Worm (Caenorhabditis elegans) whole organism, midembryonic: ENCODE data around the gene C50B6.1.
"Not testable (repeated sequence)": the region's sequence is repeated elsewhere in the genome, so short reads cannot be mapped to it uniquely, and the experiment has no call there.

ENCODE experiments used
- T22C8.4 ChIP-seq: fragments of 200-800 bp; sonication (Bioruptor generic); IDR thresholded peaks from 2 replicates; pipeline ENCODE4 v1.3.6; 2022; ENCODE audit warnings: missing genetic modification characterization, missing compliant biosample characterization
- flt-1 ChIP-seq: fragments of 200-800 bp; sonication (Bioruptor generic); IDR thresholded peaks from 2 replicates; pipeline ENCODE4 v1.3.6; 2022; ENCODE audit warnings: missing genetic modification characterization, missing compliant biosample characterization
- med-1 ChIP-seq: sonication (generic microtip); optimal IDR thresholded peaks from 2 replicates; lab custom pipeline; 2017; ENCODE audit warnings: missing genetic modification characterization, mild to moderate bottlenecking, missing compliant biosample characterization, antibody characterized with exemption, missing genetic modification reagents; ENCODE audit not compliant: insufficient read depth
- tab-1 ChIP-seq: fragments of 200-800 bp; sonication (Bioruptor generic); IDR thresholded peaks from 2 replicates; pipeline ENCODE4 v1.3.6; 2022; ENCODE audit warnings: missing genetic modification characterization, missing compliant biosample characterization
- ztf-29 ChIP-seq: fragments of 200-800 bp; sonication (Bioruptor generic); IDR thresholded peaks from 2 replicates; pipeline ENCODE4 v1.3.6; 2022; ENCODE audit warnings: missing genetic modification reagents, missing genetic modification characterization, missing compliant biosample characterization

ce11 chrV:13317247-13317646 lies 8.5 kb downstream of the C50B6.1 start:
- TF ChIP-seq tab-1 (GFP tag; lab: Robert Waterston, UW) = 0 out of 2 replicates have a peak, but pooled peaks have one; percentile 31
- not testable (repeated sequence) for TF ChIP-seq flt-1 (GFP tag; lab: Robert Waterston, UW); ztf-29 (GFP tag; lab: Robert Waterston, UW); T22C8.4 (GFP tag; lab: Robert Waterston, UW); med-1 (GFP tag; lab: Kevin White, UChicago)
